Fruit fly (Drosophila melanogaster) whole organism, embryonic: ENCODE results near the gene CG6094.
A peak's percentile ranks its signal among the peaks of the same experiment; 100 is the strongest.

ENCODE experiments used
- Ada2b ChIP-seq: fragments of 200-800 bp; sonication (Bioruptor generic); IDR thresholded peaks from 2 replicates; pipeline ENCODE4 v1.3.6; 2022; ENCODE audit warnings: missing biosample characterization, missing genetic modification characterization
- B-H2 ChIP-seq: fragments of 200-800 bp; sonication (Bioruptor generic); optimal IDR thresholded peaks from 2 replicates; lab custom pipeline; 2018; ENCODE audit warnings: missing biosample characterization, mild to moderate bottlenecking, missing genetic modification characterization
- CG10274 ChIP-seq: fragments of 200-800 bp; sonication (Bioruptor generic); optimal IDR thresholded peaks from 3 replicates; lab custom pipeline; 2017; ENCODE audit warnings: missing biosample characterization, mild to moderate bottlenecking, missing genetic modification characterization
- CG10431 ChIP-seq: fragments of 200-800 bp; sonication (Bioruptor generic); optimal IDR thresholded peaks from 3 replicates; lab custom pipeline; 2018; ENCODE audit warnings: missing biosample characterization, mild to moderate bottlenecking, missing genetic modification characterization
- CG10462 ChIP-seq: fragments of 200-800 bp; sonication (Bioruptor generic); optimal IDR thresholded peaks from 2 replicates; lab custom pipeline; 2016; ENCODE audit warnings: missing biosample characterization, missing genetic modification characterization
- CG11504 ChIP-seq: fragments of 200-800 bp; sonication (Bioruptor generic); optimal IDR thresholded peaks from 3 replicates; lab custom pipeline; 2019; ENCODE audit warnings: missing biosample characterization, mild to moderate bottlenecking, missing genetic modification characterization, moderate library complexity
- CG11723 ChIP-seq: fragments of 200-800 bp; sonication (Bioruptor generic); optimal IDR thresholded peaks from 2 replicates; lab custom pipeline; 2017; ENCODE audit warnings: missing biosample characterization, mild to moderate bottlenecking, missing genetic modification characterization
- CG12769 ChIP-seq: fragments of 200-800 bp; sonication (Bioruptor generic); optimal IDR thresholded peaks from 2 replicates; lab custom pipeline; 2019; ENCODE audit warnings: missing biosample characterization, mild to moderate bottlenecking, missing genetic modification characterization, moderate library complexity
- CG14050 ChIP-seq: fragments of 200-800 bp; sonication (Bioruptor generic); IDR thresholded peaks from 3 replicates; pipeline ENCODE4 v1.3.6; 2022; ENCODE audit warnings: missing biosample characterization, missing genetic modification characterization
- CG14667 ChIP-seq: fragments of 200-800 bp; sonication (Bioruptor generic); IDR thresholded peaks from 2 replicates; pipeline ENCODE4 v1.3.6; 2022; ENCODE audit warnings: missing biosample characterization, missing genetic modification characterization
- CG17612 ChIP-seq: fragments of 200-800 bp; sonication (Bioruptor generic); IDR thresholded peaks from 2 replicates; pipeline ENCODE4 v1.3.6; 2022; ENCODE audit warnings: missing biosample characterization, missing genetic modification characterization
- CG18262 ChIP-seq: fragments of 200-800 bp; optimal IDR thresholded peaks from 3 replicates; lab custom pipeline; 2019; ENCODE audit warnings: missing biosample characterization, mild to moderate bottlenecking, missing genetic modification characterization, moderate library complexity
- CG31224 ChIP-seq: fragments of 200-800 bp; sonication (Bioruptor generic); IDR thresholded peaks from 2 replicates; pipeline ENCODE4 v1.3.6; 2022; ENCODE audit warnings: missing biosample characterization, missing genetic modification characterization
- CG31441 ChIP-seq: fragments of 200-800 bp; sonication (Bioruptor generic); IDR thresholded peaks from 2 replicates; pipeline ENCODE4 v1.3.6; 2022; ENCODE audit warnings: missing biosample characterization, missing genetic modification characterization
- CG34376 ChIP-seq: fragments of 200-800 bp; sonication (Bioruptor generic); optimal IDR thresholded peaks from 2 replicates; lab custom pipeline; 2018; ENCODE audit warnings: missing biosample characterization, mild to moderate bottlenecking, missing genetic modification characterization
- CG3838 ChIP-seq: fragments of 200-800 bp; sonication (Bioruptor generic); optimal IDR thresholded peaks from 3 replicates; lab custom pipeline; 2016; ENCODE audit warnings: missing biosample characterization, missing genetic modification characterization
- CG6175 ChIP-seq: fragments of 200-800 bp; sonication (Bioruptor generic); IDR thresholded peaks from 3 replicates; pipeline ENCODE4 v1.3.6; 2022; ENCODE audit warnings: missing biosample characterization, missing genetic modification characterization
- CG6765 ChIP-seq: fragments of 200-800 bp; sonication (Bioruptor generic); optimal IDR thresholded peaks from 3 replicates; lab custom pipeline; 2017; ENCODE audit warnings: missing biosample characterization, mild to moderate bottlenecking, missing genetic modification characterization
- CG7745 ChIP-seq: fragments of 200-800 bp; sonication (Bioruptor generic); optimal IDR thresholded peaks from 2 replicates; lab custom pipeline; 2018; ENCODE audit warnings: missing biosample characterization, mild to moderate bottlenecking, missing genetic modification characterization, moderate library complexity
- CG8089 ChIP-seq: fragments of 200-800 bp; sonication (Bioruptor generic); optimal IDR thresholded peaks from 3 replicates; lab custom pipeline; 2016; ENCODE audit warnings: missing biosample characterization, missing genetic modification characterization
- CG9609 ChIP-seq: fragments of 200-800 bp; sonication (Bioruptor generic); optimal IDR thresholded peaks from 3 replicates; lab custom pipeline; 2016; ENCODE audit warnings: missing biosample characterization, missing genetic modification characterization
- CrebB ChIP-seq: fragments of 200-800 bp; sonication (Bioruptor generic); optimal IDR thresholded peaks from 3 replicates; lab custom pipeline; 2018; ENCODE audit warnings: missing biosample characterization, mild to moderate bottlenecking, missing genetic modification characterization
- Elba2 ChIP-seq: fragments of 200-800 bp; sonication (Bioruptor generic); optimal IDR thresholded peaks from 3 replicates; lab custom pipeline; 2016; ENCODE audit warnings: missing biosample characterization, missing genetic modification characterization
- Gsc ChIP-seq: fragments of 200-800 bp; sonication (Bioruptor generic); IDR thresholded peaks from 2 replicates; pipeline ENCODE4 v1.3.6; 2022; ENCODE audit warnings: missing biosample characterization, missing genetic modification characterization
- Hr51 ChIP-seq, 2 experiments: fragments of 200-800 bp; sonication (Bioruptor generic); optimal IDR thresholded peaks; 2 replicates in 1 of 2; 3 replicates in 1 of 2; lab custom pipeline; 2016 to 2018; ENCODE audit warnings: missing biosample characterization in 2 of 2, missing genetic modification characterization in 2 of 2, mild to moderate bottlenecking in 1 of 2, moderate library complexity in 1 of 2
- Hr78 ChIP-seq, 2 experiments: fragments of 200-800 bp in 1 of 2; fragments of >200 bp in 1 of 2; sonication (Bioruptor generic) in 1 of 2; optimal IDR thresholded peaks; 2 replicates each; lab custom pipeline; 2017 to 2019; ENCODE audit warnings: missing biosample characterization in 2 of 2, missing genetic modification characterization in 2 of 2, mild to moderate bottlenecking in 1 of 2, moderate library complexity in 1 of 2
- Lhr ChIP-seq: fragments of 200-800 bp; sonication (Bioruptor generic); optimal IDR thresholded peaks from 3 replicates; lab custom pipeline; 2017; ENCODE audit warnings: mild to moderate bottlenecking, missing biosample characterization, missing genetic modification reagents, missing genetic modification characterization
- NFAT ChIP-seq: fragments of 200-800 bp; sonication (Bioruptor generic); IDR thresholded peaks from 2 replicates; pipeline ENCODE4 v1.3.6; 2022; ENCODE audit warnings: missing biosample characterization, missing genetic modification characterization
- Nf-YC ChIP-seq: fragments of 200-800 bp; optimal IDR thresholded peaks from 3 replicates; lab custom pipeline; 2019; ENCODE audit warnings: missing biosample characterization, mild to moderate bottlenecking, missing genetic modification characterization, moderate library complexity
- Oli ChIP-seq: fragments of 200-800 bp; sonication (Bioruptor generic); optimal IDR thresholded peaks from 2 replicates; lab custom pipeline; 2018; ENCODE audit warnings: missing biosample characterization, mild to moderate bottlenecking, missing genetic modification characterization, moderate library complexity
- PHDP ChIP-seq: fragments of 200-800 bp; sonication (Bioruptor generic); optimal IDR thresholded peaks from 3 replicates; lab custom pipeline; 2018; ENCODE audit warnings: missing biosample characterization, mild to moderate bottlenecking, missing genetic modification characterization, moderate library complexity
- Six4 ChIP-seq: fragments of 200-800 bp; sonication (Bioruptor generic); optimal IDR thresholded peaks from 2 replicates; lab custom pipeline; 2016; ENCODE audit warnings: missing biosample characterization, missing genetic modification characterization
- Sry-δ ChIP-seq: fragments of 200-800 bp; sonication (Bioruptor generic); optimal IDR thresholded peaks from 2 replicates; lab custom pipeline; 2016; ENCODE audit warnings: missing biosample characterization, missing genetic modification characterization
- abd-A ChIP-seq: fragments of 200-800 bp; sonication (Bioruptor generic); optimal IDR thresholded peaks from 3 replicates; lab custom pipeline; 2019; ENCODE audit warnings: missing biosample characterization, mild to moderate bottlenecking, missing genetic modification characterization, moderate library complexity
- az2 ChIP-seq: fragments of 200-800 bp; sonication (Bioruptor generic); optimal IDR thresholded peaks from 3 replicates; lab custom pipeline; 2016; ENCODE audit warnings: missing biosample characterization, missing genetic modification characterization
- chinmo ChIP-seq: fragments of 200-800 bp; sonication (Bioruptor generic); IDR thresholded peaks from 4 replicates; pipeline ENCODE4 v1.3.6; 2022; ENCODE audit warnings: missing biosample characterization, missing genetic modification characterization; ENCODE audit not compliant: partially characterized antibody
- en ChIP-seq: fragments of 200-800 bp; sonication (Bioruptor generic); optimal IDR thresholded peaks from 2 replicates; lab custom pipeline; 2016; ENCODE audit warnings: missing biosample characterization, missing genetic modification characterization
- fd64A ChIP-seq: fragments of 200-800 bp; sonication (Bioruptor generic); optimal IDR thresholded peaks from 3 replicates; lab custom pipeline; 2018; ENCODE audit warnings: missing biosample characterization, mild to moderate bottlenecking, missing genetic modification characterization
- gro ChIP-seq: fragments of 200-800 bp; sonication (Bioruptor generic); optimal IDR thresholded peaks from 2 replicates; lab custom pipeline; 2016; ENCODE audit warnings: missing biosample characterization, missing genetic modification characterization
- hb ChIP-seq: fragments of 200-800 bp; sonication (Bioruptor generic); IDR thresholded peaks from 3 replicates; pipeline ENCODE4 v1.3.6; 2022; ENCODE audit warnings: missing biosample characterization, missing genetic modification characterization; ENCODE audit not compliant: partially characterized antibody
- maf-S ChIP-seq: fragments of 200-800 bp; sonication (Bioruptor generic); optimal IDR thresholded peaks from 2 replicates; lab custom pipeline; 2016; ENCODE audit warnings: missing biosample characterization, missing genetic modification characterization
- mld ChIP-seq: fragments of 200-800 bp; sonication (Bioruptor generic); IDR thresholded peaks from 3 replicates; pipeline ENCODE4 v1.3.6; 2022; ENCODE audit warnings: missing biosample characterization, missing genetic modification characterization; ENCODE audit not compliant: partially characterized antibody
- seq ChIP-seq: fragments of 200-800 bp; sonication (Bioruptor generic); IDR thresholded peaks from 2 replicates; pipeline ENCODE4 v1.3.6; 2022; ENCODE audit warnings: missing biosample characterization, missing genetic modification characterization
- sisA ChIP-seq: fragments of 200-800 bp; sonication (Bioruptor generic); IDR thresholded peaks from 2 replicates; pipeline ENCODE4 v1.3.6; 2022; ENCODE audit warnings: missing biosample characterization, missing genetic modification characterization
- sr ChIP-seq: fragments of 200-800 bp; sonication (Bioruptor generic); IDR thresholded peaks from 3 replicates; pipeline ENCODE4 v1.3.6; 2022; ENCODE audit warnings: missing biosample characterization, missing genetic modification characterization
- tup ChIP-seq: fragments of 200-800 bp; sonication (Bioruptor generic); optimal IDR thresholded peaks from 2 replicates; lab custom pipeline; 2016; ENCODE audit warnings: missing biosample characterization, mild to moderate bottlenecking, missing genetic modification characterization, moderate library complexity
- vnd ChIP-seq: fragments of 200-800 bp; sonication (Bioruptor generic); IDR thresholded peaks from 3 replicates; pipeline ENCODE4 v1.3.6; 2022; ENCODE audit warnings: missing biosample characterization, missing genetic modification characterization; ENCODE audit not compliant: partially characterized antibody
- vvl ChIP-seq: fragments of 200-800 bp; sonication (Bioruptor generic); IDR thresholded peaks from 2 replicates; pipeline ENCODE4 v1.3.6; 2022; ENCODE audit warnings: missing biosample characterization, missing genetic modification characterization
- wdn ChIP-seq: fragments of 200-800 bp; sonication (Bioruptor generic); IDR thresholded peaks from 2 replicates; pipeline ENCODE4 v1.3.6; 2022; ENCODE audit warnings: missing biosample characterization, missing genetic modification characterization
- wek ChIP-seq: fragments of 200-800 bp; sonication (Bioruptor generic); optimal IDR thresholded peaks from 3 replicates; lab custom pipeline; 2018; ENCODE audit warnings: missing biosample characterization, mild to moderate bottlenecking, missing genetic modification characterization, moderate library complexity
- zen ChIP-seq: fragments of 200-800 bp; sonication (Bioruptor generic); optimal IDR thresholded peaks from 3 replicates; lab custom pipeline; 2018; ENCODE audit warnings: missing biosample characterization, mild to moderate bottlenecking, missing genetic modification characterization, moderate library complexity

Gene CG6094

dm6 chr2L:10466865-10467270 lies 40.0 kb upstream of the CG6094 start (continued):
- TF ChIP-seq Oli (tag; lab: Kevin White, UChicago) (peak; percentile 76), mld (GFP tag; lab: Robert Waterston, UW) (no peak), Elba2 (GFP tag; lab: Kevin White, UChicago) (no peak), zen (tag; lab: Kevin White, UChicago) (peak; percentile 16), CG17612 (GFP tag; lab: Robert Waterston, UW) (no peak), seq (GFP tag; lab: Robert Waterston, UW) (no peak), CG6175 (GFP tag; lab: Robert Waterston, UW) (peak; percentile 14; the same call in 1 of the 3 replicates), CG9609 (peak; percentile 39), CrebB (tag; lab: Kevin White, UChicago) (no peak), Hr78 (GFP tag; optimal IDR thresholded peaks at IDR 0.05; lab: Kevin White, UChicago) (peak in 1 of 2 experiments; percentile 38), chinmo (GFP tag; lab: Robert Waterston, UW) (no peak), Sry-δ (GFP tag; lab: Kevin White, UChicago) (peak; percentile 15), CG6765 (no peak), gro (GFP tag; lab: Kevin White, UChicago) (no peak), CG14667 (GFP tag; lab: Robert Waterston, UW) (no peak), B-H2 (no peak), vvl (GFP tag; lab: Robert Waterston, UW) (no peak; the same call in 1 of the 2 replicates), az2 (GFP tag; lab: Kevin White, UChicago) (peak; percentile 60), CG11504 (tag; lab: Kevin White, UChicago) (peak; percentile 82), CG10274 (GFP tag; lab: Kevin White, UChicago) (peak; percentile 28), CG14050 (no peak), hb (GFP tag; lab: Robert Waterston, UW) (no peak), wdn (GFP tag; lab: Robert Waterston, UW) (no peak), CG10462 (GFP tag; lab: Kevin White, UChicago) (peak; percentile 15), sisA (peak; percentile 54; the same call in 1 of the 2 replicates), wek (GFP tag; lab: Kevin White, UChicago) (no peak), maf-S (GFP tag; lab: Kevin White, UChicago) (no peak), CG12769 (tag; lab: Kevin White, UChicago) (no peak), Six4 (GFP tag; lab: Kevin White, UChicago) (peak; percentile 60), fd64A (GFP tag; lab: Kevin White, UChicago) (no peak), Nf-YC (tag; lab: Kevin White, UChicago) (no peak), PHDP (tag; lab: Kevin White, UChicago) (peak; percentile 13), NFAT (GFP tag; lab: Robert Waterston, UW) (peak; percentile 14; the same call in 1 of the 2 replicates), CG18262 (tag; lab: Kevin White, UChicago) (peak; percentile 88), Gsc (GFP tag; lab: Robert Waterston, UW) (peak; percentile 49), sr (GFP tag; lab: Robert Waterston, UW) (no peak), en (GFP tag; lab: Kevin White, UChicago) (peak; percentile 1), CG11723 (GFP tag; lab: Kevin White, UChicago) (peak; percentile 58), CG3838 (GFP tag; lab: Kevin White, UChicago) (no peak), tup (no peak), vnd (GFP tag; lab: Robert Waterston, UW) (no peak), Ada2b (GFP tag; lab: Robert Waterston, UW) (no peak), CG31224 (GFP tag; lab: Robert Waterston, UW) (no peak), Hr51 (GFP tag; optimal IDR thresholded peaks at IDR 0.05; lab: Kevin White, UChicago) (no peak), CG10431 (GFP tag; lab: Kevin White, UChicago) (no peak), CG8089 (GFP tag; lab: Kevin White, UChicago) (peak; percentile 22), CG31441 (GFP tag; lab: Robert Waterston, UW) (peak; percentile 78), abd-A (tag; lab: Kevin White, UChicago) (no peak), CG7745 (tag; lab: Kevin White, UChicago) (no peak), Lhr (GFP tag; lab: Kevin White, UChicago) (peak; percentile 16), CG34376 (no peak)
